Worm (Caenorhabditis elegans): Measurements from ENCODE around the gene wee-1.1.
A peak's percentile ranks its signal among the peaks of the same experiment; 100 is the strongest.

wee-1.1 gene

DNA sequence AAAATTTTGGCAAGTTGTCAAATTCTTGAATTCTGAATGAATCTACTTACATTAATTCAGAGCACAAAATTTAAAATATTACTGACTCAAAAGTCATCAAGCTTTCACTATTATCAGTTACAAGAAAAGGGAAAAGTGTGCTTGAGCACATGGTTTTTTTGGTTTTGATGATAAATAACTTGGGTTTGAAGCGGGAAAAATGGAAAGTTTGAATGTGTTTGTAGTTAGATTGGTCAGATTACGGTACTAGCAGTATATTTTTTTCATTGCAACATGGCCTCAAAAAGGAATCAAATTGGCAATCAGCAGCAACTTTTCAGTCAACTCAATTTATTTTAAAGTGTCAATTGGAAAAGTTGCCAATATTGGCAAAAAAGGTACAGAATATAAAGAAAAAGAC, 21.3 kb upstream of the wee-1.1 start:
- TF ChIP-seq skn-1 (tag; optimal IDR thresholded peaks at IDR 0.05) (peak; percentile 27), R02D3.7 (tag; optimal IDR thresholded peaks at IDR 0.05) (no peak)

DNA sequence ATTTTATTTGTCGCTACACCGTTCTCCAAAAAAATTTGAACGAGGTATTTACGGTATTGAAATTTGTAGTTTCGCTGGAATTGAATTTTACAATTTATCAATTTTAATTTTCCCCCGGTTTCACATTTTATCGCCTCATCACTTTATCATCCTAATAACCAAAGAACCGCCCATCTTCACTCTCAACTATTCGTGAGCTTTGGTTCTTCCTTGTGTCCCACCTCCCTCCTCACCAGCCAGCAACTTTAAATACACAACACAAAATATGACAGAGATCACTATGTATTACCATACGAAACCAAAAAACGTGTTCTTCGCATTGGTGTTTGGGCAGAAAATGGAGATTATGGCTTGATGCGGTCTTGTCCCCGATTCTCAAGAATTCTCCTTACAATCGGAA, 20.7 kb upstream of the wee-1.1 start:
- TF ChIP-seq fos-1 (tag; optimal IDR thresholded peaks at IDR 0.05) (peak; percentile 8), gmeb-1 (tag; optimal IDR thresholded peaks at IDR 0.05) (peak; percentile 14), dmd-4 (tag; optimal IDR thresholded peaks at IDR 0.05) (no peak), sma-9 (GFP tag; optimal IDR thresholded peaks at IDR 0.05) (peak; percentile 65), sma-9 (tag; optimal IDR thresholded peaks at IDR 0.05) (no peak), ztf-11 (tag; optimal IDR thresholded peaks at IDR 0.05) (no peak), nhr-25 (tag; optimal IDR thresholded peaks at IDR 0.05) (peak; percentile 13), nhr-129 (tag; optimal IDR thresholded peaks at IDR 0.05) (peak; percentile 40), sma-3 (GFP tag; optimal IDR thresholded peaks at IDR 0.05) (no peak), alr-1 (tag; optimal IDR thresholded peaks at IDR 0.05) (no peak), crh-2 (tag; optimal IDR thresholded peaks at IDR 0.05) (peak; percentile 10), elt-3 (tag; optimal IDR thresholded peaks at IDR 0.05) (no peak), nhr-23 (tag; optimal IDR thresholded peaks at IDR 0.05) (no peak)

DNA sequence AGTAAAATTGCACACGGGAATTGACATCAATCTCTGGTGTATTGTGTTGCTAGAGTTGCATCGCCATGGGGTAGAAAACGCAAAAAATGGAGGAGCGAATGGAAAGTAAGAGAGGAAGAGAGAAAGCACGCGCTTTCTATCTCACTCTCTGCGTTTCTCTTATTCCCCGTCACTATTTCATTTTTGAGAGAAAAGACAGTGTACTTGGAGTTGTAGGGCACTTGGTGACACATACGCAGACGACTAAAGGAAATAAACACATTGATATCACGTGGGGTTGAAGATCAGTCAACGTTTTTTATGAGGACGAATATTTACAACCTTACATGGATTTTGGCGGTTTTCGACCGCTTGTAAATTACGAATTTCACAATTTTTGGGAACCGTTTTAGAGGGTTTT, 20.1 kb upstream of the wee-1.1 start:
- peak; percentile 76 for TF ChIP-seq alr-1 (tag; optimal IDR thresholded peaks at IDR 0.05)
- TF ChIP-seq ztf-4 (tag; optimal IDR thresholded peaks at IDR 0.05), result peak; percentile 92
- TF ChIP-seq nhr-23 (tag; optimal IDR thresholded peaks at IDR 0.05), result no peak
- peak; percentile 96 for TF ChIP-seq nhr-6 (tag; optimal IDR thresholded peaks at IDR 0.05)
- TF ChIP-seq lin-39 (tag; optimal IDR thresholded peaks at IDR 0.05), result no peak
- TF ChIP-seq F13H6.1 (tag; optimal IDR thresholded peaks at IDR 0.05), result peak; percentile 96
- peak; percentile 96 for TF ChIP-seq egl-27 (tag; optimal IDR thresholded peaks at IDR 0.05)
- TF ChIP-seq nhr-21 (tag; optimal IDR thresholded peaks at IDR 0.05), result peak; percentile 97
- TF ChIP-seq dmd-4 (tag; optimal IDR thresholded peaks at IDR 0.05), result no peak
- peak; percentile 93 for TF ChIP-seq sem-4 (tag; optimal IDR thresholded peaks at IDR 0.05)
- peak; percentile 53 for TF ChIP-seq snpc-4 (tag; optimal IDR thresholded peaks at IDR 0.05)
- peak; percentile 79 for TF ChIP-seq Y55F3AM.14 (GFP tag; optimal IDR thresholded peaks at IDR 0.05)
- peak; percentile 98 for TF ChIP-seq C34F6.9 (tag; optimal IDR thresholded peaks at IDR 0.05)
- peak; percentile 78 for TF ChIP-seq zag-1 (tag; optimal IDR thresholded peaks at IDR 0.05)
- TF ChIP-seq nhr-237 (tag; optimal IDR thresholded peaks at IDR 0.05), result no peak
- peak; percentile 84 for TF ChIP-seq unc-62 (GFP tag; optimal IDR thresholded peaks at IDR 0.05)
- TF ChIP-seq nhr-25 (tag; optimal IDR thresholded peaks at IDR 0.05), result peak; percentile 97
- TF ChIP-seq crh-2 (tag; optimal IDR thresholded peaks at IDR 0.05), result peak; percentile 97
- no peak for TF ChIP-seq nhr-77 (tag; optimal IDR thresholded peaks at IDR 0.05)
- TF ChIP-seq lin-11 (tag; optimal IDR thresholded peaks at IDR 0.05), result no peak
- TF ChIP-seq ztf-11 (tag; optimal IDR thresholded peaks at IDR 0.05), result no peak
- TF ChIP-seq nhr-129 (tag; optimal IDR thresholded peaks at IDR 0.05), result peak; percentile 98
- no peak for TF ChIP-seq unc-39 (tag; optimal IDR thresholded peaks at IDR 0.05)
- TF ChIP-seq gmeb-1 (tag; optimal IDR thresholded peaks at IDR 0.05), result peak; percentile 87
- TF ChIP-seq unc-55 (GFP tag; optimal IDR thresholded peaks at IDR 0.05), result peak; percentile 67
- TF ChIP-seq fos-1 (tag; optimal IDR thresholded peaks at IDR 0.05), result peak; percentile 96
- TF ChIP-seq lsy-2 (tag; optimal IDR thresholded peaks at IDR 0.05), result peak; percentile 32 to 95
- no peak for TF ChIP-seq mbf-1 (tag; optimal IDR thresholded peaks at IDR 0.05)
- TF ChIP-seq nhr-12 (tag; optimal IDR thresholded peaks at IDR 0.05), result no peak
- TF ChIP-seq nhr-11 (tag; optimal IDR thresholded peaks at IDR 0.05), result peak; percentile 68
- peak; percentile 96 for TF ChIP-seq blmp-1 (tag; optimal IDR thresholded peaks at IDR 0.05; ENCODE audit: insufficient read depth)
- TF ChIP-seq ztf-1 (GFP tag; conservative IDR thresholded peaks at IDR 0.05), result no peak
- peak; percentile 54 for TF ChIP-seq nhr-10 (tag; optimal IDR thresholded peaks at IDR 0.05)
- no peak for TF ChIP-seq ZK546.5 (tag; optimal IDR thresholded peaks at IDR 0.05)
- TF ChIP-seq elt-1 (tag; optimal IDR thresholded peaks at IDR 0.05), result no peak
- TF ChIP-seq sma-9 (GFP tag; optimal IDR thresholded peaks at IDR 0.05), result peak; percentile 99
- TF ChIP-seq sma-9 (tag; optimal IDR thresholded peaks at IDR 0.05), result peak; percentile 70
- TF ChIP-seq mab-5 (tag; optimal IDR thresholded peaks at IDR 0.05), result peak; percentile 79
- peak; percentile 96 for TF ChIP-seq sma-3 (GFP tag; optimal IDR thresholded peaks at IDR 0.05)
- TF ChIP-seq peb-1 (tag; optimal IDR thresholded peaks at IDR 0.05), result no peak
- TF ChIP-seq lin-13 (GFP tag; optimal IDR thresholded peaks at IDR 0.05), result peak; percentile 84
- TF ChIP-seq ceh-82 (tag; optimal IDR thresholded peaks at IDR 0.05), result no peak
- no peak for TF ChIP-seq aly-2 (tag; optimal IDR thresholded peaks at IDR 0.05)
- TF ChIP-seq ama-1 (optimal IDR thresholded peaks at IDR 0.05), result peak; percentile 57
- peak; percentile 99 to 100 for TF ChIP-seq mdl-1 (tag; optimal IDR thresholded peaks at IDR 0.05)
- TF ChIP-seq ceh-16 (tag; optimal IDR thresholded peaks at IDR 0.05), result no peak
- TF ChIP-seq skn-1 (tag; optimal IDR thresholded peaks at IDR 0.05), result peak; percentile 45
- TF ChIP-seq elt-3 (tag; optimal IDR thresholded peaks at IDR 0.05), result no peak
- TF ChIP-seq R02D3.7 (tag; optimal IDR thresholded peaks at IDR 0.05), result peak; percentile 22

All from whole organism, L2 larva.